Fruit fly (Drosophila melanogaster) whole organism: ENCODE measurements around the gene CG34117.

Experiments
- CG8478 ChIP-seq: fragments of >200 bp; optimal IDR thresholded peaks from 2 replicates; lab custom pipeline; 2018; ENCODE audit warnings: inconsistent platforms
- pan ChIP-seq: fragments of >200 bp; optimal IDR thresholded peaks from 2 replicates; lab custom pipeline; 2017
- psq ChIP-seq: fragments of >200 bp; optimal IDR thresholded peaks from 2 replicates; lab custom pipeline; 2017
- usp ChIP-seq: fragments of >200 bp; optimal IDR thresholded peaks from 2 replicates; lab custom pipeline; 2017; ENCODE audit warnings: missing biosample characterization, missing genetic modification characterization, mixed read lengths

- no peak for TF ChIP-seq psq (lab: Kevin White, UChicago)
- TF ChIP-seq usp, result no peak
- TF ChIP-seq pan (lab: Kevin White, UChicago), result no peak
- no peak for TF ChIP-seq CG8478 (lab: Kevin White, UChicago)
Measured at dm6 chr3R:9417577-9418334, 17.9 kb upstream of the CG34117 start, which contains the start of gene ps.
